Worm (Caenorhabditis elegans) whole organism, L4 larva: Measurements from ENCODE around the gene sra-6.

Experiments used
- ama-1 ChIP-seq: fragments of 150-350 bp; optimal IDR thresholded peaks from 2 replicates; lab custom pipeline; 2014; ENCODE audit warnings: inconsistent platforms, mixed read lengths
- arid-1 ChIP-seq: fragments of 200-800 bp; sonication (Bioruptor generic); conservative IDR thresholded peaks from 2 replicates; pipeline ENCODE4 v1.3.6; 2022; ENCODE audit warnings: missing genetic modification reagents, missing genetic modification characterization, missing compliant biosample characterization
- fos-1 ChIP-seq: fragments of 150-350 bp; optimal IDR thresholded peaks from 2 replicates; lab custom pipeline; 2014; ENCODE audit warnings: missing biosample characterization, missing genetic modification characterization
- hlh-11 ChIP-seq: fragments of 200-800 bp; sonication (Bioruptor generic); optimal IDR thresholded peaks from 2 replicates; lab custom pipeline; 2018; ENCODE audit warnings: mild to moderate bottlenecking, missing genetic modification characterization, missing compliant biosample characterization
- jun-1 ChIP-seq: fragments of 150-350 bp; optimal IDR thresholded peaks from 2 replicates; lab custom pipeline; 2014; ENCODE audit warnings: missing biosample characterization, missing genetic modification reagents, missing genetic modification characterization
- lin-13 ChIP-seq: fragments of 150-350 bp; optimal IDR thresholded peaks from 2 replicates; lab custom pipeline; 2014; ENCODE audit warnings: missing biosample characterization, missing genetic modification reagents, missing genetic modification characterization
- madf-5 ChIP-seq, 2 experiments: fragments of 200-800 bp; sonication (Bioruptor generic); IDR thresholded peaks; 2 replicates each; pipeline ENCODE4 v1.3.6; 2022; ENCODE audit warnings: missing compliant biosample characterization in 2 of 2, missing genetic modification characterization in 2 of 2
- nhr-10 ChIP-seq: fragments of 150-350 bp; optimal IDR thresholded peaks from 2 replicates; lab custom pipeline; 2014; ENCODE audit warnings: missing biosample characterization, missing genetic modification characterization
- nhr-11 ChIP-seq: fragments of 150-350 bp; optimal IDR thresholded peaks from 2 replicates; lab custom pipeline; 2014; ENCODE audit warnings: missing biosample characterization, missing genetic modification characterization
- nhr-28 ChIP-seq: fragments of 150-350 bp; optimal IDR thresholded peaks from 2 replicates; lab custom pipeline; 2014; ENCODE audit warnings: missing biosample characterization, missing genetic modification characterization
- spr-3 ChIP-seq: fragments of 200-800 bp; sonication (Bioruptor generic); optimal IDR thresholded peaks from 2 replicates; lab custom pipeline; 2018; ENCODE audit warnings: mild to moderate bottlenecking, missing genetic modification characterization, missing compliant biosample characterization

ce11 chrII:9586734-9587209 lies 36.2 kb upstream of the sra-6 start, which contains the start of gene ugt-58:
- no peak for TF ChIP-seq fos-1 (tag; lab: Kevin White, UChicago)
- TF ChIP-seq nhr-11 (tag; lab: Kevin White, UChicago) = no peak
- TF ChIP-seq ama-1 (lab: Kevin White, UChicago) = no peak
- TF ChIP-seq lin-13 (GFP tag; lab: Kevin White, UChicago) = no peak
- no peak for TF ChIP-seq spr-3 (GFP tag; lab: Kevin White, UChicago)
- peak; percentile 35 for TF ChIP-seq hlh-11 (tag; lab: Kevin White, UChicago)
- TF ChIP-seq nhr-28 (tag; lab: Kevin White, UChicago) = peak; percentile 100
- TF ChIP-seq nhr-10 (tag; lab: Kevin White, UChicago) = peak; percentile 8
- TF ChIP-seq madf-5 (GFP tag; IDR thresholded peaks at IDR 0.05; lab: Robert Waterston, UW) = no peak
- TF ChIP-seq arid-1 (GFP tag; lab: Robert Waterston, UW) = no peak
- TF ChIP-seq jun-1 (tag; lab: Kevin White, UChicago) = no peak
